Worm (Caenorhabditis elegans) whole organism, L3 larva: Measurements from ENCODE around the gene F26D2.13.
A peak's percentile ranks its signal among the peaks of the same experiment; 100 is the strongest.

ENCODE experiments used
- R02D3.7 ChIP-seq: fragments of 150-350 bp; optimal IDR thresholded peaks from 2 replicates; lab custom pipeline; 2014; ENCODE audit warnings: missing biosample characterization, missing genetic modification characterization
- ZK546.5 ChIP-seq: sonication (generic microtip); optimal IDR thresholded peaks from 2 replicates; lab custom pipeline; 2017; ENCODE audit warnings: missing biosample characterization, missing genetic modification characterization
- aly-2 ChIP-seq: fragments of 150-350 bp; optimal IDR thresholded peaks from 2 replicates; lab custom pipeline; 2014; ENCODE audit warnings: missing biosample characterization, missing genetic modification characterization
- ama-1 ChIP-seq: fragments of 150-350 bp; optimal IDR thresholded peaks from 2 replicates; lab custom pipeline; 2018
- ceh-16 ChIP-seq: sonication (generic microtip); optimal IDR thresholded peaks from 2 replicates; lab custom pipeline; 2017; ENCODE audit warnings: missing biosample characterization, missing genetic modification characterization
- ceh-28 ChIP-seq: fragments of 150-350 bp; optimal IDR thresholded peaks from 2 replicates; lab custom pipeline; 2014; ENCODE audit warnings: missing biosample characterization, missing genetic modification reagents, missing genetic modification characterization
- ceh-82 ChIP-seq: fragments of 150-350 bp; optimal IDR thresholded peaks from 2 replicates; lab custom pipeline; 2014; ENCODE audit warnings: missing biosample characterization, missing genetic modification characterization
- ceh-9 ChIP-seq: sonication (generic microtip); optimal IDR thresholded peaks from 2 replicates; lab custom pipeline; 2018; ENCODE audit warnings: missing biosample characterization, missing genetic modification characterization
- daf-12 ChIP-seq: fragments of 150-350 bp; optimal IDR thresholded peaks from 2 replicates; lab custom pipeline; 2014; ENCODE audit warnings: missing biosample characterization, missing genetic modification reagents, missing genetic modification characterization
- egl-27 ChIP-seq: sonication (generic microtip); optimal IDR thresholded peaks from 4 replicates; lab custom pipeline; 2017; ENCODE audit warnings: missing biosample characterization, missing genetic modification reagents, missing genetic modification characterization
- egl-5 ChIP-seq: fragments of 150-350 bp; optimal IDR thresholded peaks from 2 replicates; lab custom pipeline; 2017; ENCODE audit warnings: missing biosample characterization, missing genetic modification reagents, missing genetic modification characterization, inconsistent platforms
- elt-1 ChIP-seq: fragments of 150-350 bp; optimal IDR thresholded peaks from 2 replicates; lab custom pipeline; 2014; ENCODE audit warnings: missing biosample characterization, missing genetic modification characterization
- elt-2 ChIP-seq: sonication (generic microtip); optimal IDR thresholded peaks from 2 replicates; lab custom pipeline; 2016; ENCODE audit warnings: missing genetic modification reagents, mild to moderate bottlenecking, missing genetic modification characterization, missing compliant biosample characterization
- elt-3 ChIP-seq, 3 experiments: fragments of 150-350 bp in 1 of 3; sonication (generic microtip) in 2 of 3; optimal IDR thresholded peaks; 2 replicates in 2 of 3; 4 replicates in 1 of 3; lab custom pipeline; 2014 to 2017; ENCODE audit warnings: missing biosample characterization in 3 of 3, missing genetic modification characterization in 3 of 3
- eor-1 ChIP-seq, 2 experiments: fragments of 150-350 bp; optimal IDR thresholded peaks; 2 replicates each; lab custom pipeline; 2014 to 2018; ENCODE audit warnings: missing biosample characterization in 2 of 2, missing genetic modification characterization in 2 of 2
- fkh-2 ChIP-seq: fragments of 150-350 bp; optimal IDR thresholded peaks from 2 replicates; lab custom pipeline; 2014; ENCODE audit warnings: missing biosample characterization, missing genetic modification reagents, missing genetic modification characterization
- fos-1 ChIP-seq: fragments of 150-350 bp; optimal IDR thresholded peaks from 2 replicates; lab custom pipeline; 2014; ENCODE audit warnings: missing biosample characterization, missing genetic modification characterization
- hmg-11 ChIP-seq: sonication (generic microtip); optimal IDR thresholded peaks from 2 replicates; lab custom pipeline; 2016; ENCODE audit warnings: missing genetic modification characterization, missing compliant biosample characterization
- jun-1 ChIP-seq: fragments of 150-350 bp; optimal IDR thresholded peaks from 2 replicates; lab custom pipeline; 2014; ENCODE audit warnings: missing biosample characterization, missing genetic modification reagents, missing genetic modification characterization
- lin-39 ChIP-seq: fragments of 150-350 bp; optimal IDR thresholded peaks from 2 replicates; lab custom pipeline; 2018; ENCODE audit warnings: missing biosample characterization, missing genetic modification reagents, missing genetic modification characterization
- mdl-1 ChIP-seq: fragments of 150-350 bp; optimal IDR thresholded peaks from 2 replicates; lab custom pipeline; 2014; ENCODE audit warnings: missing biosample characterization, missing genetic modification characterization
- mml-1 ChIP-seq: fragments of 150-350 bp; sonication (generic microtip); optimal IDR thresholded peaks from 3 replicates; lab custom pipeline; 2014; ENCODE audit warnings: missing biosample characterization, missing genetic modification characterization
- nfya-1 ChIP-seq: sonication (generic microtip); optimal IDR thresholded peaks from 2 replicates; lab custom pipeline; 2017; ENCODE audit warnings: missing genetic modification characterization, mild to moderate bottlenecking, missing compliant biosample characterization, antibody characterized with exemption, moderate library complexity; ENCODE audit not compliant: insufficient read depth
- nhr-11 ChIP-seq: fragments of 150-350 bp; optimal IDR thresholded peaks from 2 replicates; lab custom pipeline; 2014; ENCODE audit warnings: missing biosample characterization, missing genetic modification characterization
- nhr-23 ChIP-seq: fragments of 150-350 bp; optimal IDR thresholded peaks from 2 replicates; lab custom pipeline; 2014; ENCODE audit warnings: missing biosample characterization, missing genetic modification reagents, missing genetic modification characterization
- nhr-25 ChIP-seq: sonication (generic microtip); optimal IDR thresholded peaks from 2 replicates; lab custom pipeline; 2017; ENCODE audit warnings: missing biosample characterization, missing genetic modification characterization
- nhr-28 ChIP-seq: fragments of 150-350 bp; optimal IDR thresholded peaks from 2 replicates; lab custom pipeline; 2014; ENCODE audit warnings: missing biosample characterization, missing genetic modification characterization
- nhr-43 ChIP-seq: sonication (generic microtip); optimal IDR thresholded peaks from 2 replicates; lab custom pipeline; 2016; ENCODE audit warnings: mild to moderate bottlenecking, missing genetic modification characterization, missing compliant biosample characterization; ENCODE audit not compliant: poor library complexity, severe bottlenecking
- nhr-67 ChIP-seq: fragments of 150-350 bp; optimal IDR thresholded peaks from 2 replicates; lab custom pipeline; 2014; ENCODE audit warnings: missing biosample characterization, missing genetic modification characterization
- nhr-76 ChIP-seq: fragments of 150-350 bp; sonication (generic microtip); optimal IDR thresholded peaks from 5 replicates; lab custom pipeline; 2014; ENCODE audit warnings: missing biosample characterization, missing genetic modification characterization
- nhr-77 ChIP-seq: fragments of 150-350 bp; optimal IDR thresholded peaks from 2 replicates; lab custom pipeline; 2014; ENCODE audit warnings: missing biosample characterization, missing genetic modification characterization
- pha-4 ChIP-seq: fragments of 150-350 bp; optimal IDR thresholded peaks from 2 replicates; lab custom pipeline; 2014; ENCODE audit warnings: missing biosample characterization, missing genetic modification reagents, missing genetic modification characterization
- pqm-1 ChIP-seq: fragments of 150-350 bp; optimal IDR thresholded peaks from 2 replicates; lab custom pipeline; 2017; ENCODE audit warnings: missing biosample characterization, missing genetic modification characterization, inconsistent platforms
- sea-2 ChIP-seq: fragments of 150-350 bp; sonication (generic microtip); optimal IDR thresholded peaks from 4 replicates; lab custom pipeline; 2014; ENCODE audit warnings: missing biosample characterization, missing genetic modification reagents, missing genetic modification characterization
- skn-1 ChIP-seq: fragments of 150-350 bp; optimal IDR thresholded peaks from 2 replicates; lab custom pipeline; 2014; ENCODE audit warnings: missing biosample characterization, missing genetic modification characterization
- snpc-4 ChIP-seq: fragments of 150-350 bp; optimal IDR thresholded peaks from 2 replicates; lab custom pipeline; 2014; ENCODE audit warnings: missing biosample characterization, missing genetic modification characterization
- tbx-2 ChIP-seq: sonication (generic microtip); optimal IDR thresholded peaks from 2 replicates; lab custom pipeline; 2016; ENCODE audit warnings: mild to moderate bottlenecking, missing genetic modification characterization, missing compliant biosample characterization
- zag-1 ChIP-seq: fragments of 150-350 bp; optimal IDR thresholded peaks from 2 replicates; lab custom pipeline; 2014; ENCODE audit warnings: missing biosample characterization, missing genetic modification characterization
- ztf-4 ChIP-seq: fragments of 150-350 bp; optimal IDR thresholded peaks from 2 replicates; lab custom pipeline; 2014; ENCODE audit warnings: missing biosample characterization, missing genetic modification characterization

F26D2.13 gene

DNA sequence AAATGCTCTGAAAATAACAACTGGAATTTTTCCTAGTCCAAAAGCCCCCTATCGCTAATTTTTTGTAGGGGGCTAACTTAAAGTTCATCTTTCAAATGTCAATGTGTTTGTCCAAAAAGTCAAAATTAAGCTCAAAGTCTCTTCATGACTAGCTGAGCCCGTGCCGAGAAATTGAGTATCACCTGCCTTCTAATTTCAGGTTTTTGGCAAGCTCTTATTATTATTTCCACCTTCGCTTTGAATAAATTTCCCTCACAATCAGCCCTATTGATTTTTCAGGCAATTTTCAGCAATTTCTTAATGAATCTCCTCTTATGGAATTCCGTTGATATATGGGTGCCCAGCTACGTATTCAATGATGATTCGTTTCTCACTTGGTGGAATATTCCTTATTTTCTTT lies 36.0 kb downstream of the F26D2.13 start, which contains the start of gene sre-36:
sre-36 (plus strand) TSS at position 301 of the 400 bp plus-strand sequence.
- TF ChIP-seq mdl-1 (tag; lab: Kevin White, UChicago) (no peak), aly-2 (no peak), R02D3.7 (tag; lab: Kevin White, UChicago) (no peak), ztf-4 (no peak), zag-1 (tag; lab: Kevin White, UChicago) (no peak), pha-4 (tag; lab: Kevin White, UChicago) (no peak), ama-1 (lab: Kevin White, UChicago) (no peak), nhr-23 (no peak), ceh-16 (tag; lab: Kevin White, UChicago) (no peak), jun-1 (no peak), nhr-77 (tag; lab: Kevin White, UChicago) (no peak), elt-1 (no peak), fkh-2 (tag; lab: Kevin White, UChicago) (no peak), hmg-11 (no peak), nhr-76 (tag; lab: Kevin White, UChicago) (no peak)

ce11 chrV:16395739-16396138 lies 39.7 kb downstream of the F26D2.13 start, which contains the start of gene F13A7.12:
F13A7.12 (plus strand) TSS chrV:16396039.
- no peak for TF ChIP-seq fkh-2 (tag; lab: Kevin White, UChicago)

ce11 chrV:16395131-16395530 lies 40.3 kb downstream of the F26D2.13 start, which contains the start of gene F13A7.11:
F13A7.11 (minus strand) TSS chrV:16395304.
- TF ChIP-seq nhr-67 (tag; lab: Kevin White, UChicago) = no peak
- no peak for TF ChIP-seq fos-1
- peak; percentile 1 for TF ChIP-seq hmg-11
- TF ChIP-seq pha-4 (tag; lab: Kevin White, UChicago) = peak; percentile 46
- TF ChIP-seq pqm-1 (tag; lab: Kevin White, UChicago) = peak; percentile 86
- no peak for TF ChIP-seq mdl-1 (tag; lab: Kevin White, UChicago)
- peak; percentile 8 for TF ChIP-seq ceh-28 (tag; lab: Kevin White, UChicago)
- peak; percentile 36 for TF ChIP-seq jun-1
- TF ChIP-seq elt-2 = peak; percentile 74
- TF ChIP-seq nhr-23 = peak; percentile 23
- no peak for TF ChIP-seq elt-3 (tag; optimal IDR thresholded peaks at IDR 0.05; lab: Kevin White, UChicago)

DNA sequence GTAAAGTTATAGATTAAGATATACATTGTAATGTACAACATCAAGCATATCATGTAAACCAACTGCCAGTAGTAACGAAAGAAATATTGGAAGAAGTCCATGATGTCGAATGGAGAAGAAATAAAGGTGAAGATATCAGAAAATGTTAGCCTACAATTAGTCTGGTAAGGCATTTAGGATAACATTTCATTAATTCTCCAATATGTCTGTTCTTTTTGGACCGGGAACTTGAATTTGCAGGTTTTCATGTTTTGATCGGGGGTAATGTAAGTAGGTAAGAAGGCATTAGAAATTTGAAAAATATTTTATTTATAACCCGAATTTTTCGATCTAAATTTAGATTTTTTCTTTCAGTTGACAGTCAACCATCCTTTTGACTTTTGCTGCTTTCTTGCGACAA lies 41.7 kb downstream of the F26D2.13 start, which contains the start of gene srd-63:
srd-63 (minus strand) TSS at position 101 of the 400 bp plus-strand sequence.
- TF ChIP-seq snpc-4 (tag; lab: Kevin White, UChicago) (no peak), daf-12 (tag; lab: Kevin White, UChicago) (no peak), jun-1 (no peak), tbx-2 (no peak), nhr-28 (tag; lab: Kevin White, UChicago) (no peak)
- TF ChIP-seq, all 47 proteins: peak for 0

DNA sequence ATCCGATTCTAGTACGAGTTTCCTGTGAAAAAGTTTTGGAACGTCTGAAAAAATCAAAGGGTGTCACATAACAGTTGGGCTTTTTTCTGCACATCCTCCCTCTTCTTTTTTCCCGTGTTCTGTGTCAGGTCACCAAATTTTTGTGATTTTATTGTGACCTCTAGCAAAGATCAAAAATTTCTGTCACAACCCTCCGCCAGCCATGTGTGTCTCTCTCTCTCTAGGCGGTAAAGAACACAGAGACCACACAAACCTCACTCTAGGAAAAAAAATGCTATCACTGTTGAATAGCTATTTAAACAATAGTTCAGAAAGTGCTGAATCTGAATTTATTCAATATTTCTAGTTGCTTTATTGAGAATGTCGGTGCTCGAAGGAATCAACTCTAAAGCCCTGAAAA lies 44.8 kb downstream of the F26D2.13 start, which contains the start of gene gst-44:
gst-44 (plus strand) TSS at position 237 of the 400 bp plus-strand sequence.
- peak; percentile 30 for TF ChIP-seq pqm-1 (tag; lab: Kevin White, UChicago)
- TF ChIP-seq lin-39 (tag; lab: Kevin White, UChicago) = no peak
- no peak for TF ChIP-seq ceh-16 (tag; lab: Kevin White, UChicago)
- TF ChIP-seq nhr-11 = no peak
- TF ChIP-seq nhr-43 (tag; lab: Kevin White, UChicago) = no peak
- no peak for TF ChIP-seq mml-1 (tag; lab: Kevin White, UChicago)
- TF ChIP-seq nfya-1 (tag; lab: Kevin White, UChicago) = no peak
- TF ChIP-seq nhr-67 (tag; lab: Kevin White, UChicago) = no peak
- TF ChIP-seq ceh-9 (tag; lab: Kevin White, UChicago) = no peak
- TF ChIP-seq daf-12 (tag; lab: Kevin White, UChicago) = no peak
- TF ChIP-seq elt-2 = peak; percentile 39
- no peak for TF ChIP-seq hmg-11
- no peak for TF ChIP-seq ceh-28 (tag; lab: Kevin White, UChicago)
- no peak for TF ChIP-seq ztf-4

- TF ChIP-seq eor-1 (tag; optimal IDR thresholded peaks at IDR 0.05; lab: Kevin White, UChicago) = no peak
- TF ChIP-seq R02D3.7 (tag; lab: Kevin White, UChicago) = no peak
- no peak for TF ChIP-seq nhr-67 (tag; lab: Kevin White, UChicago)
- no peak for TF ChIP-seq jun-1
- TF ChIP-seq zag-1 (tag; lab: Kevin White, UChicago) = no peak
- no peak for TF ChIP-seq ceh-82 (tag; lab: Kevin White, UChicago)
- TF ChIP-seq sea-2 (GFP tag; lab: Kevin White, UChicago) = no peak
- TF ChIP-seq nhr-77 (tag; lab: Kevin White, UChicago) = no peak
- no peak for TF ChIP-seq nhr-25 (tag; lab: Kevin White, UChicago)
- no peak for TF ChIP-seq mdl-1 (tag; lab: Kevin White, UChicago)
- no peak for TF ChIP-seq egl-5
- TF ChIP-seq ceh-28 (tag; lab: Kevin White, UChicago) = no peak
- TF ChIP-seq nhr-11 = no peak
- no peak for TF ChIP-seq egl-27 (tag; lab: Kevin White, UChicago)
- no peak for TF ChIP-seq lin-39 (tag; lab: Kevin White, UChicago)
- TF ChIP-seq skn-1 (tag; lab: Kevin White, UChicago) = no peak
- TF ChIP-seq ZK546.5 = no peak
These were observed 47.1 kb downstream of the F26D2.13 start, which contains the start of gene sri-65 for ce11 chrV:16388268-16388667. sri-65 (minus strand) TSS chrV:16388368.
